Fruit fly (Drosophila melanogaster) whole organism, embryonic: ENCODE results near the gene CG7991.

Source experiments
- Antp ChIP-seq: fragments of 200-800 bp; sonication (Bioruptor generic); optimal IDR thresholded peaks from 3 replicates; lab custom pipeline; 2016; ENCODE audit warnings: missing biosample characterization, missing genetic modification characterization
- Bgb ChIP-seq: fragments of 200-800 bp; sonication (Bioruptor generic); IDR thresholded peaks from 2 replicates; pipeline ENCODE4 v1.3.6; 2022; ENCODE audit warnings: missing biosample characterization, missing genetic modification characterization; ENCODE audit not compliant: partially characterized antibody
- C15 ChIP-seq: fragments of 200-800 bp; sonication (Bioruptor generic); IDR thresholded peaks from 3 replicates; pipeline ENCODE4 v1.3.6; 2022; ENCODE audit warnings: missing biosample characterization, missing genetic modification characterization
- CG10543 ChIP-seq: fragments of 200-800 bp; sonication (Bioruptor generic); optimal IDR thresholded peaks from 3 replicates; lab custom pipeline; 2017; ENCODE audit warnings: missing biosample characterization, mild to moderate bottlenecking, missing genetic modification characterization, moderate library complexity
- CG11456 ChIP-seq: fragments of 200-800 bp; sonication (Bioruptor generic); IDR thresholded peaks from 3 replicates; pipeline ENCODE4 v1.3.6; 2022; ENCODE audit warnings: missing biosample characterization, missing genetic modification characterization
- CG13287 ChIP-seq: fragments of 200-800 bp; sonication (Bioruptor generic); IDR thresholded peaks from 2 replicates; pipeline ENCODE4 v1.3.6; 2022; ENCODE audit warnings: missing biosample characterization, missing genetic modification characterization; ENCODE audit not compliant: partially characterized antibody
- CG15514 ChIP-seq: fragments of 200-800 bp; sonication (Bioruptor generic); optimal IDR thresholded peaks from 3 replicates; lab custom pipeline; 2017; ENCODE audit warnings: missing biosample characterization, missing genetic modification characterization, mild to moderate bottlenecking, moderate library complexity, missing genetic modification reagents
- CG32767 ChIP-seq: fragments of 200-800 bp; sonication (Bioruptor generic); IDR thresholded peaks from 2 replicates; pipeline ENCODE4 v1.3.6; 2022; ENCODE audit warnings: missing biosample characterization, missing genetic modification characterization
- CG7745 ChIP-seq: fragments of 200-800 bp; sonication (Bioruptor generic); optimal IDR thresholded peaks from 2 replicates; lab custom pipeline; 2018; ENCODE audit warnings: missing biosample characterization, mild to moderate bottlenecking, missing genetic modification characterization, moderate library complexity
- CG7928 ChIP-seq: fragments of 200-800 bp; sonication (Bioruptor generic); optimal IDR thresholded peaks from 2 replicates; lab custom pipeline; 2017; ENCODE audit warnings: missing biosample characterization, mild to moderate bottlenecking, missing genetic modification characterization
- CG8359 ChIP-seq: fragments of 200-800 bp; sonication (Bioruptor generic); optimal IDR thresholded peaks from 2 replicates; lab custom pipeline; 2017; ENCODE audit warnings: missing biosample characterization, mild to moderate bottlenecking, missing genetic modification characterization, borderline replicate concordance
- CHES-1-like ChIP-seq: fragments of 200-800 bp; sonication (Bioruptor generic); optimal IDR thresholded peaks from 2 replicates; lab custom pipeline; 2016; ENCODE audit warnings: missing biosample characterization, missing genetic modification characterization
- Chrac-16 ChIP-seq: fragments of 200-800 bp; sonication (Bioruptor generic); optimal IDR thresholded peaks from 3 replicates; lab custom pipeline; 2016; ENCODE audit warnings: missing biosample characterization, missing genetic modification characterization
- Dbx ChIP-seq: fragments of 200-800 bp; sonication (Bioruptor generic); IDR thresholded peaks from 3 replicates; pipeline ENCODE4 v1.3.6; 2022; ENCODE audit warnings: missing biosample characterization, missing genetic modification characterization
- Drgx ChIP-seq: fragments of 200-800 bp; sonication (Bioruptor generic); IDR thresholded peaks from 2 replicates; pipeline ENCODE4 v1.3.6; 2022; ENCODE audit warnings: missing biosample characterization, missing genetic modification characterization
- Fer1 ChIP-seq: fragments of 200-800 bp; sonication (Bioruptor generic); optimal IDR thresholded peaks from 2 replicates; lab custom pipeline; 2017; ENCODE audit warnings: missing biosample characterization, mild to moderate bottlenecking, missing genetic modification characterization
- Fer3 ChIP-seq: fragments of 200-800 bp; sonication (Bioruptor generic); optimal IDR thresholded peaks from 2 replicates; lab custom pipeline; 2018; ENCODE audit warnings: missing biosample characterization, mild to moderate bottlenecking, missing genetic modification characterization, moderate library complexity
- Jarid2 ChIP-seq: fragments of 200-800 bp; sonication (Bioruptor generic); optimal IDR thresholded peaks from 3 replicates; lab custom pipeline; 2017; ENCODE audit warnings: mild to moderate bottlenecking, missing biosample characterization, missing genetic modification reagents, missing genetic modification characterization
- Kr ChIP-seq: fragments of 200-800 bp; sonication (Bioruptor generic); optimal IDR thresholded peaks from 2 replicates; lab custom pipeline; 2017; ENCODE audit warnings: missing biosample characterization, mild to moderate bottlenecking, missing genetic modification characterization
- MBD-R2 ChIP-seq: fragments of 200-800 bp; sonication (Bioruptor generic); IDR thresholded peaks from 2 replicates; pipeline ENCODE4 v1.3.6; 2022; ENCODE audit warnings: missing biosample characterization, missing genetic modification characterization
- MTF-1 ChIP-seq: fragments of 200-800 bp; sonication (Bioruptor generic); optimal IDR thresholded peaks from 2 replicates; lab custom pipeline; 2018; ENCODE audit warnings: missing biosample characterization, mild to moderate bottlenecking, missing genetic modification characterization, borderline replicate concordance
- Med ChIP-seq: fragments of 200-800 bp; sonication (Bioruptor generic); peaks from one replicate; lab custom pipeline; 2016; ENCODE audit warnings: missing biosample characterization, missing genetic modification characterization, mild to moderate bottlenecking, inconsistent platforms, moderate library complexity
- NC2α ChIP-seq: fragments of 200-800 bp; sonication (Bioruptor generic); optimal IDR thresholded peaks from 2 replicates; lab custom pipeline; 2016; ENCODE audit warnings: missing biosample characterization, missing genetic modification characterization
- NFAT ChIP-seq: fragments of 200-800 bp; sonication (Bioruptor generic); IDR thresholded peaks from 2 replicates; pipeline ENCODE4 v1.3.6; 2022; ENCODE audit warnings: missing biosample characterization, missing genetic modification characterization
- Nf-YA ChIP-seq: fragments of 200-800 bp; sonication (Bioruptor generic); IDR thresholded peaks from 2 replicates; pipeline ENCODE4 v1.3.6; 2022; ENCODE audit warnings: missing biosample characterization, missing genetic modification characterization
- Nf-YC ChIP-seq: fragments of 200-800 bp; optimal IDR thresholded peaks from 3 replicates; lab custom pipeline; 2019; ENCODE audit warnings: missing biosample characterization, mild to moderate bottlenecking, missing genetic modification characterization, moderate library complexity
- Pdp1 ChIP-seq, 2 experiments: fragments of 200-800 bp; sonication (Bioruptor generic); optimal IDR thresholded peaks; 3 replicates each; lab custom pipeline; 2016; ENCODE audit warnings: missing biosample characterization in 2 of 2, missing genetic modification characterization in 2 of 2, mild to moderate bottlenecking in 1 of 2, moderate library complexity in 1 of 2
- Trl ChIP-seq, 3 experiments: fragments of >200 bp in 2 of 3; fragments of 200-800 bp in 1 of 3; sonication (Bioruptor generic) in 1 of 3; optimal IDR thresholded peaks; 2 replicates in 1 of 3; 3 replicates in 2 of 3; lab custom pipeline; 2016 to 2017; ENCODE audit warnings: missing biosample characterization in 1 of 3, missing genetic modification characterization in 1 of 3
- ap ChIP-seq: fragments of 200-800 bp; sonication (Bioruptor generic); IDR thresholded peaks from 2 replicates; pipeline ENCODE4 v1.3.6; 2022; ENCODE audit warnings: missing biosample characterization, missing genetic modification characterization
- crol ChIP-seq: fragments of 200-800 bp; sonication (Bioruptor generic); IDR thresholded peaks from 2 replicates; pipeline ENCODE4 v1.3.6; 2022; ENCODE audit warnings: missing biosample characterization, missing genetic modification characterization
- danr ChIP-seq: fragments of 200-800 bp; sonication (Bioruptor generic); IDR thresholded peaks from 2 replicates; pipeline ENCODE4 v1.3.6; 2022; ENCODE audit warnings: missing biosample characterization, missing genetic modification characterization
- esg ChIP-seq: fragments of 200-800 bp; sonication (Bioruptor generic); conservative IDR thresholded peaks from 2 replicates; pipeline ENCODE4 v1.3.6; 2022; ENCODE audit warnings: missing biosample characterization, missing genetic modification characterization
- grau ChIP-seq: fragments of 200-800 bp; optimal IDR thresholded peaks from 3 replicates; lab custom pipeline; 2019; ENCODE audit warnings: missing biosample characterization, mild to moderate bottlenecking, missing genetic modification characterization, moderate library complexity
- grn ChIP-seq: fragments of 200-800 bp; sonication (Bioruptor generic); optimal IDR thresholded peaks from 3 replicates; lab custom pipeline; 2017; ENCODE audit warnings: missing biosample characterization, missing genetic modification characterization
- nerfin-1 ChIP-seq: fragments of 200-800 bp; sonication (Bioruptor generic); optimal IDR thresholded peaks from 3 replicates; lab custom pipeline; 2019; ENCODE audit warnings: missing biosample characterization, mild to moderate bottlenecking, missing genetic modification characterization, moderate library complexity
- onecut ChIP-seq: fragments of 200-800 bp; sonication (Bioruptor generic); IDR thresholded peaks from 2 replicates; pipeline ENCODE4 v1.3.6; 2022; ENCODE audit warnings: missing biosample characterization, missing genetic modification characterization
- pfk ChIP-seq: fragments of 200-800 bp; sonication (Bioruptor generic); optimal IDR thresholded peaks from 2 replicates; lab custom pipeline; 2018; ENCODE audit warnings: missing biosample characterization, mild to moderate bottlenecking, missing genetic modification characterization, moderate library complexity
- phol ChIP-seq: fragments of 200-800 bp; sonication (Bioruptor generic); optimal IDR thresholded peaks from 3 replicates; lab custom pipeline; 2018; ENCODE audit warnings: missing biosample characterization, mild to moderate bottlenecking, missing genetic modification characterization, moderate library complexity
- pros ChIP-seq: fragments of 200-800 bp; sonication (Bioruptor generic); optimal IDR thresholded peaks from 3 replicates; lab custom pipeline; 2019; ENCODE audit warnings: missing biosample characterization, mild to moderate bottlenecking, missing genetic modification characterization, moderate library complexity
- pzg ChIP-seq: fragments of 200-800 bp; sonication (Bioruptor generic); optimal IDR thresholded peaks from 3 replicates; lab custom pipeline; 2018; ENCODE audit warnings: missing biosample characterization, mild to moderate bottlenecking, missing genetic modification characterization, moderate library complexity
- sd ChIP-seq: fragments of 200-800 bp; sonication (Bioruptor generic); optimal IDR thresholded peaks from 3 replicates; lab custom pipeline; 2018; ENCODE audit warnings: missing biosample characterization, mild to moderate bottlenecking, missing genetic modification characterization, moderate library complexity
- shn ChIP-seq: fragments of 200-800 bp; sonication (Bioruptor generic); optimal IDR thresholded peaks from 3 replicates; lab custom pipeline; 2016; ENCODE audit warnings: missing biosample characterization, missing genetic modification characterization
- sim ChIP-seq: fragments of 200-800 bp; sonication (Bioruptor generic); IDR thresholded peaks from 2 replicates; pipeline ENCODE4 v1.3.6; 2022; ENCODE audit warnings: missing biosample characterization, missing genetic modification characterization
- so ChIP-seq: fragments of 200-800 bp; sonication (Bioruptor generic); IDR thresholded peaks from 3 replicates; pipeline ENCODE4 v1.3.6; 2022; ENCODE audit warnings: missing biosample characterization, missing genetic modification characterization
- sug ChIP-seq: fragments of 200-800 bp; optimal IDR thresholded peaks from 2 replicates; lab custom pipeline; 2019; ENCODE audit warnings: missing biosample characterization, mild to moderate bottlenecking, missing genetic modification characterization, moderate library complexity
- unpg ChIP-seq: fragments of 200-800 bp; sonication (Bioruptor generic); optimal IDR thresholded peaks from 3 replicates; lab custom pipeline; 2018; ENCODE audit warnings: missing biosample characterization, mild to moderate bottlenecking, missing genetic modification characterization, moderate library complexity

The CG7991 gene

DNA sequence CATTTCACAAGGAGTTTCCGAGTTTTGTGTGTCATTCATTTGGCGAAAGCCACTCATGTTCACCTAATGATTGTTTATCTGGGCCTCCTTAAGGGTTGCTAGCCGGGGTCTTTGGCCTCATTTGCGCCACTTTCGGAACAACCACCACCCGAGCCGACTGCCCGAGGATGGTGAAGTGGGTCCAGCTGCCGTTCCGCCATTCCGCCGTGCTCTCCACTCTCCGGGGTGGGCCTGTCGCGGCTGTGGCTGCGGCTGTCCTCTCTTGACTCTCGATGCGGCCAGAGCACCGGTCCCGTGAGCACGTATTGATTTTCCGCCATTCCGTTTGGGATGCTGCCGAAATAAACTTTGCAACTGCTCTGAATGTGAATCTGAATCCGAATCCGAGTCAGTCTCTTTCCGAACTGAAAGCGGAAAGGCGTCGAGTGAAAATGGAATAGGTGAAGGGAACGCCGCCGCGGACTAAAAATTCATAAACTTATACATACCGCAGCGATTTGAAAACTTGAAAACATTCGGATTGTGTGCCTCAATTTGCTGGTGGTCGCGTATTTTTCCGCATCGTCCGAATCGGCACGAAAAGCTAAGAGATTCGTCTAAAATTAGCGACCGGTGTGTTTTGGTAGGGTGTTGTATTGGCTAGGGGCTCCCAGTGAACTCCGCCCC is 25.7 kb upstream of the CG7991 start, which contains the start of gene CG13920 (continued):
- TF ChIP-seq pfk (GFP tag; lab: Kevin White, UChicago), result peak; percentile 30
- peak; percentile 34 for TF ChIP-seq Jarid2 (GFP tag; lab: Kevin White, UChicago)
- 0 out of 3 replicates have a peak, but pooled peaks have one; percentile 34 for TF ChIP-seq Dbx (GFP tag; lab: Robert Waterston, UW)
- TF ChIP-seq nerfin-1 (tag; lab: Kevin White, UChicago), result peak; percentile 31
- TF ChIP-seq phol (tag; lab: Kevin White, UChicago), result no peak
- TF ChIP-seq Trl (optimal IDR thresholded peaks at IDR 0.05; lab: Kevin White, UChicago), result peak; percentile 59 to 62
- TF ChIP-seq Trl (GFP tag; optimal IDR thresholded peaks at IDR 0.05; lab: Kevin White, UChicago), result no peak
- no peak for TF ChIP-seq Kr (GFP tag; lab: Kevin White, UChicago)
- no peak for TF ChIP-seq CG11456 (GFP tag; lab: Robert Waterston, UW)
- no peak for TF ChIP-seq NC2α (GFP tag; lab: Kevin White, UChicago)
- TF ChIP-seq CG7928 (GFP tag; lab: Kevin White, UChicago), result no peak
- peak; percentile 78 for TF ChIP-seq crol (GFP tag; lab: Robert Waterston, UW)
- peak; percentile 27 for TF ChIP-seq CG15514 (GFP tag; lab: Kevin White, UChicago)
- TF ChIP-seq MBD-R2 (GFP tag; lab: Robert Waterston, UW), result peak; percentile 42
- TF ChIP-seq sug (tag; lab: Kevin White, UChicago), result peak; percentile 59
- TF ChIP-seq Nf-YC (tag; lab: Kevin White, UChicago), result peak; percentile 3
- TF ChIP-seq NFAT (GFP tag; lab: Robert Waterston, UW), result 0 out of 2 replicates have a peak, but pooled peaks have one; percentile 2
- TF ChIP-seq CG13287, result peak; percentile 13; the same call in 1 of the 2 replicates
- TF ChIP-seq CG10543 (GFP tag; lab: Kevin White, UChicago), result peak; percentile 72
- 0 out of 2 replicates have a peak, but pooled peaks have one; percentile 29 for TF ChIP-seq CG32767 (GFP tag; lab: Robert Waterston, UW)
- peak; percentile 49 for TF ChIP-seq sd (tag; lab: Kevin White, UChicago)
- peak; percentile 94 for TF ChIP-seq pros (GFP tag; lab: Kevin White, UChicago)
- TF ChIP-seq pzg (GFP tag; lab: Kevin White, UChicago), result peak; percentile 3
- no peak for TF ChIP-seq unpg (GFP tag; lab: Kevin White, UChicago)

DNA sequence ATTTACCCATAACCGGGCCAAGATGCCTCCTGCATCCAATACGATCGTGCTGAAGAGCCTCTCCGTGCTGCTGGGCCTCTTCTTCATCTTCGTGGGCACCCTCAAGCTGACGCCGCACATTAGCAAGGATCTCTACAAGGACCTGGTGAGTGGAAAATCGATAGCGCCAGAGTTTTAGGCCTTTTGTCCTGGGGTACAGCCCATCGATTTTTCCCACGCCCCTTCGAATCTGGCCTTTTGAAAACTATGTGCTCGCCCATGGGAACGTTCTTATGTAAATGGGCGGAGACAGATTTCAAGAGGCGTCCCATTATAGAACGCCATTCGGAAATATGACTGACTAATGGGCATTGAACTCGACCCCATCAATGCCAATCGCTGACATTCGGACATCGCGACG is 25.1 kb upstream of the CG7991 start:
- no peak for TF ChIP-seq esg (GFP tag; lab: Robert Waterston, UW)
- TF ChIP-seq CHES-1-like (GFP tag; lab: Kevin White, UChicago), result no peak
- TF ChIP-seq Chrac-16 (GFP tag; lab: Kevin White, UChicago), result no peak
- peak; percentile 39 for TF ChIP-seq Med (GFP tag; lab: Kevin White, UChicago)
- no peak for TF ChIP-seq CG7745
- TF ChIP-seq so (GFP tag; lab: Robert Waterston, UW), result 0 out of 3 replicates have a peak, but pooled peaks have one; percentile 30
- peak; percentile 10; the same call in 1 of the 2 replicates for TF ChIP-seq MBD-R2 (GFP tag; lab: Robert Waterston, UW)
- peak; percentile 95 for TF ChIP-seq onecut (GFP tag; lab: Robert Waterston, UW)
- TF ChIP-seq Bgb (GFP tag; lab: Robert Waterston, UW), result 0 out of 2 replicates have a peak, but pooled peaks have one; percentile 27
- peak in 1 of 2 experiments; percentile 47 for TF ChIP-seq Pdp1 (GFP tag; optimal IDR thresholded peaks at IDR 0.05; lab: Kevin White, UChicago)

DNA sequence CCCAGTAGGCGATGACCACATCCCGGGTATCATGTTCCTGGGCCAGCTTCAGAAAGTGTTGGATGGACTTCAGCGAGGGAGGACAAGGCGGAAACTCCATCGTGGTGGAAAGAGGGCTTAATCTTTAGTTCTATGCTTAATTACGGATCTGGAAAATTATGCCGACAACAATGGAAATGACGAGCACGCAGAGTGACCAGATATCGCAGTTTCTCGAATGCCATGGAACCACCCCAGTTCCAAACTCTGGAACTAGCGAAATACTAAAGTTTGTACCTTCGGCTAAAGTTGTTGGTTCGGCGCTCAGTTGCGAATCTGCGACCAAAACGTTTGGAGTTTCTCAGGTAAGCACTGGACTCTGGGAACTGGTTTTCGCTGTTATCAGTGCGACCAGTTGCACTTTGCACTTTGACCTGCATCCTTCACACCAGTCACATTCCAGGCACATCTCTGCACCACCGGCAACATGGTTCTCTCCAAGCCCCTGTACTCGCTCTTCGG is 21.8 kb upstream of the CG7991 start, which contains the start of the genes CG7970 and Vta1:
TSS of gene CG7970 (plus strand) at position 51 of the 501 bp plus-strand sequence.
TSS of gene Vta1 (minus strand) at position 201 of the 501 bp plus-strand sequence.
- TF ChIP-seq Drgx (GFP tag; lab: Robert Waterston, UW) (peak; percentile 63), Nf-YA (GFP tag; lab: Robert Waterston, UW) (no peak), grau (tag; lab: Kevin White, UChicago) (no peak), Fer3 (no peak), grn (GFP tag; lab: Kevin White, UChicago) (no peak), sim (GFP tag; lab: Robert Waterston, UW) (no peak), esg (GFP tag; lab: Robert Waterston, UW) (no peak), C15 (no peak), Fer1 (no peak), ap (no peak), shn (no peak), CG8359 (GFP tag; lab: Kevin White, UChicago) (no peak), Antp (no peak), MTF-1 (GFP tag; lab: Kevin White, UChicago) (no peak), danr (GFP tag; lab: Robert Waterston, UW) (no peak)
